Fruit fly (Drosophila melanogaster) whole organism, prepupa: ENCODE results near the gene Mul1.
A peak's percentile ranks its signal among the peaks of the same experiment; 100 is the strongest.

Source experiments
- Blimp-1 ChIP-seq: fragments of 200-800 bp; sonication (Bioruptor generic); optimal IDR thresholded peaks from 3 replicates; lab custom pipeline; 2017; ENCODE audit warnings: missing biosample characterization, missing genetic modification characterization, mild to moderate bottlenecking, moderate library complexity, missing genetic modification reagents
- CG10631 ChIP-seq: fragments of 200-800 bp; sonication (Bioruptor generic); optimal IDR thresholded peaks from 2 replicates; lab custom pipeline; 2016; ENCODE audit warnings: missing biosample characterization, missing genetic modification characterization
- CG10669 ChIP-seq: fragments of 200-800 bp; sonication (Bioruptor generic); optimal IDR thresholded peaks from 3 replicates; lab custom pipeline; 2018; ENCODE audit warnings: missing biosample characterization, mild to moderate bottlenecking, missing genetic modification characterization, moderate library complexity
- CG11294 ChIP-seq: fragments of 200-800 bp; sonication (Bioruptor generic); IDR thresholded peaks from 2 replicates; pipeline ENCODE4 v1.3.6; 2022; ENCODE audit warnings: missing biosample characterization, missing genetic modification characterization
- CG11762 ChIP-seq: fragments of 200-800 bp; sonication (Bioruptor generic); optimal IDR thresholded peaks from 3 replicates; lab custom pipeline; 2016; ENCODE audit warnings: missing biosample characterization, missing genetic modification characterization; ENCODE audit not compliant: insufficient read depth
- CG11902 ChIP-seq: fragments of 200-800 bp; sonication (Bioruptor generic); optimal IDR thresholded peaks from 3 replicates; lab custom pipeline; 2016; ENCODE audit warnings: missing biosample characterization, missing genetic modification characterization
- CG15336 ChIP-seq: fragments of 200-800 bp; sonication (Bioruptor generic); IDR thresholded peaks from 2 replicates; pipeline ENCODE4 v1.3.6; 2022; ENCODE audit warnings: missing biosample characterization, missing genetic modification characterization
- CG1621 ChIP-seq: fragments of 200-800 bp; sonication (Bioruptor generic); optimal IDR thresholded peaks from 3 replicates; lab custom pipeline; 2018; ENCODE audit warnings: missing biosample characterization, mild to moderate bottlenecking, missing genetic modification characterization
- CG16779 ChIP-seq: fragments of 200-800 bp; sonication (Bioruptor generic); optimal IDR thresholded peaks from 3 replicates; lab custom pipeline; 2017; ENCODE audit warnings: missing biosample characterization, mild to moderate bottlenecking, missing genetic modification characterization
- CG3032 ChIP-seq: fragments of 200-800 bp; optimal IDR thresholded peaks from 2 replicates; lab custom pipeline; 2019; ENCODE audit warnings: missing biosample characterization, mild to moderate bottlenecking, missing genetic modification characterization, moderate library complexity
- CG31627 ChIP-seq: fragments of 200-800 bp; sonication (Bioruptor generic); optimal IDR thresholded peaks from 3 replicates; lab custom pipeline; 2016; ENCODE audit warnings: missing biosample characterization, missing genetic modification characterization
- CG34406 ChIP-seq: fragments of 200-800 bp; sonication (Bioruptor generic); optimal IDR thresholded peaks from 3 replicates; lab custom pipeline; 2016; ENCODE audit warnings: missing biosample characterization, missing genetic modification characterization
- CG3919 ChIP-seq: fragments of 200-800 bp; sonication (Bioruptor generic); optimal IDR thresholded peaks from 3 replicates; lab custom pipeline; 2016; ENCODE audit warnings: missing biosample characterization, missing genetic modification characterization
- CG4318 ChIP-seq: fragments of 200-800 bp; sonication (Bioruptor generic); optimal IDR thresholded peaks from 3 replicates; lab custom pipeline; 2017; ENCODE audit warnings: missing biosample characterization, mild to moderate bottlenecking, missing genetic modification characterization
- CG6163 ChIP-seq: fragments of 200-800 bp; sonication (Bioruptor generic); IDR thresholded peaks from 3 replicates; pipeline ENCODE4 v1.3.6; 2022; ENCODE audit warnings: missing biosample characterization, missing genetic modification characterization
- CG6854 ChIP-seq: fragments of 200-800 bp; sonication (Bioruptor generic); optimal IDR thresholded peaks from 2 replicates; lab custom pipeline; 2017; ENCODE audit warnings: missing biosample characterization, mild to moderate bottlenecking, missing genetic modification characterization
- CG7368 ChIP-seq: fragments of 200-800 bp; sonication (Bioruptor generic); optimal IDR thresholded peaks from 3 replicates; lab custom pipeline; 2016; ENCODE audit warnings: missing biosample characterization, missing genetic modification characterization
- CG8119 ChIP-seq: fragments of 200-800 bp; sonication (Bioruptor generic); IDR thresholded peaks from 3 replicates; pipeline ENCODE4 v1.3.6; 2022; ENCODE audit warnings: missing biosample characterization, missing genetic modification characterization
- CG8632 ChIP-seq: fragments of 200-800 bp; sonication (Bioruptor generic); optimal IDR thresholded peaks from 3 replicates; lab custom pipeline; 2016; ENCODE audit warnings: missing biosample characterization, missing genetic modification characterization
- Eip75B ChIP-seq: fragments of 200-800 bp; sonication (Bioruptor generic); optimal IDR thresholded peaks from 3 replicates; lab custom pipeline; 2016; ENCODE audit warnings: missing biosample characterization, missing genetic modification characterization
- Eip78C ChIP-seq: fragments of 200-800 bp; sonication (Bioruptor generic); peaks from one replicate; lab custom pipeline; 2016; ENCODE audit warnings: missing biosample characterization, missing genetic modification characterization
- Ets21C ChIP-seq: fragments of 200-800 bp; sonication (Bioruptor generic); optimal IDR thresholded peaks from 3 replicates; lab custom pipeline; 2016; ENCODE audit warnings: missing biosample characterization, missing genetic modification characterization
- Gug ChIP-seq: fragments of 200-800 bp; sonication (Bioruptor generic); IDR thresholded peaks from 2 replicates; pipeline ENCODE4 v1.3.6; 2022; ENCODE audit warnings: missing biosample characterization, missing genetic modification characterization
- Hr38 ChIP-seq: sonication (Bioruptor generic); optimal IDR thresholded peaks from 2 replicates; lab custom pipeline; 2016; ENCODE audit warnings: missing biosample characterization, missing genetic modification characterization
- Hr39 ChIP-seq: fragments of 200-800 bp; sonication (Bioruptor generic); optimal IDR thresholded peaks from 2 replicates; lab custom pipeline; 2016; ENCODE audit warnings: missing biosample characterization, missing genetic modification characterization
- Smox ChIP-seq: fragments of 200-800 bp; sonication (Bioruptor generic); optimal IDR thresholded peaks from 3 replicates; lab custom pipeline; 2016; ENCODE audit warnings: missing biosample characterization, missing genetic modification characterization
- Sox14 ChIP-seq: fragments of 200-800 bp; sonication (Bioruptor generic); optimal IDR thresholded peaks from 3 replicates; lab custom pipeline; 2016; ENCODE audit warnings: missing biosample characterization, missing genetic modification characterization
- Sox15 ChIP-seq: fragments of 200-800 bp; sonication (Bioruptor generic); optimal IDR thresholded peaks from 3 replicates; lab custom pipeline; 2016; ENCODE audit warnings: missing biosample characterization, missing genetic modification characterization
- achi ChIP-seq: fragments of 200-800 bp; sonication (Bioruptor generic); optimal IDR thresholded peaks from 3 replicates; lab custom pipeline; 2016; ENCODE audit warnings: missing biosample characterization, missing genetic modification characterization
- cyc ChIP-seq: fragments of 200-800 bp; sonication (Bioruptor generic); optimal IDR thresholded peaks from 3 replicates; lab custom pipeline; 2016; ENCODE audit warnings: missing biosample characterization, missing genetic modification characterization
- dac ChIP-seq: fragments of 200-800 bp; sonication (Bioruptor generic); optimal IDR thresholded peaks from 2 replicates; lab custom pipeline; 2017; ENCODE audit warnings: missing biosample characterization, mild to moderate bottlenecking, missing genetic modification characterization
- dsx ChIP-seq: fragments of 200-800 bp; optimal IDR thresholded peaks from 3 replicates; lab custom pipeline; 2019; ENCODE audit warnings: missing biosample characterization, mild to moderate bottlenecking, missing genetic modification characterization, moderate library complexity; ENCODE audit not compliant: poor library complexity, severe bottlenecking
- eg ChIP-seq: fragments of 200-800 bp; sonication (Bioruptor generic); IDR thresholded peaks from 3 replicates; pipeline ENCODE4 v1.3.6; 2022; ENCODE audit warnings: missing biosample characterization, missing genetic modification characterization
- esn ChIP-seq: fragments of 200-800 bp; sonication (Bioruptor generic); optimal IDR thresholded peaks from 2 replicates; lab custom pipeline; 2016; ENCODE audit warnings: missing biosample characterization, mild to moderate bottlenecking, missing genetic modification characterization, moderate library complexity
- fd85E ChIP-seq: fragments of 200-800 bp; sonication (Bioruptor generic); optimal IDR thresholded peaks from 3 replicates; lab custom pipeline; 2016; ENCODE audit warnings: missing biosample characterization, missing genetic modification characterization
- fkh ChIP-seq: fragments of 200-800 bp; sonication (Bioruptor generic); optimal IDR thresholded peaks from 3 replicates; lab custom pipeline; 2017; ENCODE audit warnings: missing biosample characterization, mild to moderate bottlenecking, missing genetic modification characterization, moderate library complexity
- pdm3 ChIP-seq: fragments of 200-800 bp; sonication (Bioruptor generic); optimal IDR thresholded peaks from 3 replicates; lab custom pipeline; 2016; ENCODE audit warnings: missing biosample characterization, missing genetic modification characterization
- salr ChIP-seq, 2 experiments: fragments of 200-800 bp; sonication (Bioruptor generic); optimal IDR thresholded peaks; 3 replicates each; lab custom pipeline; 2016 to 2018; ENCODE audit warnings: missing biosample characterization in 2 of 2, missing genetic modification characterization in 2 of 2, mild to moderate bottlenecking in 1 of 2
- ss ChIP-seq, 2 experiments: fragments of 200-800 bp; sonication (Bioruptor generic); optimal IDR thresholded peaks; 2 replicates in 1 of 2; 3 replicates in 1 of 2; lab custom pipeline; 2017 to 2018; ENCODE audit warnings: mild to moderate bottlenecking in 2 of 2, missing biosample characterization in 2 of 2, missing genetic modification characterization in 2 of 2, moderate library complexity in 1 of 2
- svp ChIP-seq: fragments of 200-800 bp; sonication (Bioruptor generic); peaks from one replicate; lab custom pipeline; 2016; ENCODE audit warnings: missing biosample characterization, missing genetic modification characterization
- topi ChIP-seq: fragments of 200-800 bp; sonication (Bioruptor generic); optimal IDR thresholded peaks from 3 replicates; lab custom pipeline; 2016; ENCODE audit warnings: missing biosample characterization, missing genetic modification characterization

Mul1 gene

dm6 chr3L:4028305-4028704, 7.0 kb downstream of the Mul1 start, which contains the start of the genes Gr64b and Gr64c:
Gene Gr64b (plus strand): TSS chr3L:4028605.
Gene Gr64c (plus strand): TSS chr3L:4028605.
- TF ChIP-seq CG6854 (GFP tag; lab: Kevin White, UChicago) (no peak), topi (GFP tag; lab: Kevin White, UChicago) (no peak), CG7368 (GFP tag; lab: Kevin White, UChicago) (no peak), eg (GFP tag; lab: Robert Waterston, UW) (no peak), CG31627 (GFP tag; lab: Kevin White, UChicago) (no peak), Hr38 (GFP tag; lab: Kevin White, UChicago) (no peak), Ets21C (no peak), Sox14 (no peak), ss (GFP tag; optimal IDR thresholded peaks at IDR 0.05; lab: Kevin White, UChicago) (no peak), Eip78C (no peak), CG10669 (GFP tag; lab: Kevin White, UChicago) (no peak), CG11902 (GFP tag; lab: Kevin White, UChicago) (no peak), esn (GFP tag; lab: Kevin White, UChicago) (no peak), Smox (GFP tag; lab: Kevin White, UChicago) (no peak), dac (GFP tag; lab: Kevin White, UChicago) (no peak), dsx (GFP tag; lab: Kevin White, UChicago) (no peak), CG34406 (GFP tag; lab: Kevin White, UChicago) (no peak), CG15336 (GFP tag; lab: Robert Waterston, UW) (no peak), Eip75B (no peak), CG11294 (GFP tag; lab: Robert Waterston, UW) (no peak)

- no peak for TF ChIP-seq Ets21C
- TF ChIP-seq dsx (GFP tag; lab: Kevin White, UChicago) = no peak
- TF ChIP-seq CG10669 (GFP tag; lab: Kevin White, UChicago) = no peak
- no peak for TF ChIP-seq CG6854 (GFP tag; lab: Kevin White, UChicago)
- TF ChIP-seq CG16779 (tag; lab: Kevin White, UChicago) = no peak
- no peak for TF ChIP-seq salr (GFP tag; optimal IDR thresholded peaks at IDR 0.05; lab: Kevin White, UChicago)
- no peak for TF ChIP-seq CG6163 (GFP tag; lab: Robert Waterston, UW)
- TF ChIP-seq achi = no peak
- no peak for TF ChIP-seq Eip75B
- no peak for TF ChIP-seq CG11902 (GFP tag; lab: Kevin White, UChicago)
Measured at dm6 chr3L:4031762-4032161, 10.5 kb downstream of the Mul1 start, which contains the start of the genes Gr64d and Gr64e. Gene Gr64d (plus strand): TSS chr3L:4032062. Gene Gr64e (plus strand): TSS chr3L:4032141.

dm6 chr3L:4035499-4035898, 14.2 kb downstream of the Mul1 start, which contains the start of gene Gr64f:
Gene Gr64f (plus strand): TSS chr3L:4035799.
- TF ChIP-seq Eip75B (no peak), Sox15 (GFP tag; lab: Kevin White, UChicago) (no peak), fd85E (GFP tag; lab: Kevin White, UChicago) (no peak), CG31627 (GFP tag; lab: Kevin White, UChicago) (no peak), Sox14 (no peak), Hr38 (GFP tag; lab: Kevin White, UChicago) (no peak), svp (no peak)
- TF ChIP-seq, all 60 proteins: peak for 0

- no peak for TF ChIP-seq Eip78C
- TF ChIP-seq CG4318 (GFP tag; lab: Kevin White, UChicago) = peak; percentile 41
- peak; percentile 46; the same call in 1 of the 2 replicates for TF ChIP-seq CG11294 (GFP tag; lab: Robert Waterston, UW)
- TF ChIP-seq topi (GFP tag; lab: Kevin White, UChicago) = no peak
- TF ChIP-seq pdm3 (GFP tag; lab: Kevin White, UChicago) = no peak
- TF ChIP-seq Hr38 (GFP tag; lab: Kevin White, UChicago) = no peak
- peak; percentile 71 for TF ChIP-seq CG11902 (GFP tag; lab: Kevin White, UChicago)
- TF ChIP-seq fkh (GFP tag; lab: Kevin White, UChicago) = no peak
- TF ChIP-seq CG1621 (tag; lab: Kevin White, UChicago) = no peak
- peak; percentile 70 for TF ChIP-seq achi
- TF ChIP-seq Sox14 = peak; percentile 50
- peak; percentile 21 for TF ChIP-seq Sox15 (GFP tag; lab: Kevin White, UChicago)
- TF ChIP-seq cyc (GFP tag; lab: Kevin White, UChicago) = peak; percentile 53
- no peak for TF ChIP-seq CG3032 (tag; lab: Kevin White, UChicago)
- no peak for TF ChIP-seq esn (GFP tag; lab: Kevin White, UChicago)
- peak; percentile 50; the same call in 2 of the 3 replicates for TF ChIP-seq CG8119 (GFP tag; lab: Robert Waterston, UW)
- peak; percentile 24 for TF ChIP-seq CG8632 (GFP tag; lab: Kevin White, UChicago)
- peak; percentile 79 for TF ChIP-seq eg (GFP tag; lab: Robert Waterston, UW)
- no peak for TF ChIP-seq Hr39 (GFP tag; lab: Kevin White, UChicago)
- TF ChIP-seq CG15336 (GFP tag; lab: Robert Waterston, UW) = peak; percentile 51
- peak; percentile 80 for TF ChIP-seq CG10631 (GFP tag; lab: Kevin White, UChicago)
- no peak for TF ChIP-seq Eip75B
- peak; percentile 4 for TF ChIP-seq CG11762 (GFP tag; lab: Kevin White, UChicago)
- TF ChIP-seq Gug (GFP tag; lab: Robert Waterston, UW) = peak; percentile 72
- peak; percentile 55 for TF ChIP-seq CG31627 (GFP tag; lab: Kevin White, UChicago)
- TF ChIP-seq Blimp-1 (GFP tag; lab: Kevin White, UChicago) = no peak
- no peak for TF ChIP-seq CG3919
Measured at dm6 chr3L:4040247-4040925, 19.1 kb downstream of the Mul1 start, which contains the start of the genes CG11593 and Rcd5. Gene CG11593 (minus strand): TSS chr3L:4040482. Gene Rcd5 (plus strand): TSS chr3L:4040529.
